Worm (Caenorhabditis elegans): ENCODE measurements around the gene rpn-13.

The rpn-13 gene

ce11 chrIII:6373850-6374474 is 32.2 kb upstream of the rpn-13 start (continued):
- TF ChIP-seq tra-1 (GFP tag; IDR thresholded peaks at IDR 0.05) (peak; percentile 51; the same call in 1 of the 2 replicates), ctbp-1 (GFP tag; IDR thresholded peaks at IDR 0.05) (peak; percentile 59; the same call in 1 of the 2 replicates), daf-16 (GFP tag; optimal IDR thresholded peaks at IDR 0.05) (no peak), daf-16 (tag; optimal IDR thresholded peaks at IDR 0.05) (peak; percentile 16), Y48G9A.11 (GFP tag; IDR thresholded peaks at IDR 0.05) (peak; percentile 81), lin-38 (GFP tag; IDR thresholded peaks at IDR 0.05) (peak; percentile 71), mep-1 (tag; optimal IDR thresholded peaks at IDR 0.05) (peak; percentile 33), nhr-76 (tag; optimal IDR thresholded peaks at IDR 0.05) (no peak), Y105C5A.15 (GFP tag; IDR thresholded peaks at IDR 0.05) (peak; percentile 61; the same call in 1 of the 2 replicates), F49E8.2 (tag; optimal IDR thresholded peaks at IDR 0.05; ENCODE audit: borderline replicate concordance) (peak; percentile 94), lsy-2 (tag; optimal IDR thresholded peaks at IDR 0.05) (peak in 1 of 2 experiments; percentile 7), nhr-28 (tag; optimal IDR thresholded peaks at IDR 0.05) (no peak)

ce11 chrIII:6368524-6368923 is 26.8 kb upstream of the rpn-13 start:
- TF ChIP-seq F49E8.2 (tag; optimal IDR thresholded peaks at IDR 0.05; ENCODE audit: borderline replicate concordance) (no peak), unc-62 (GFP tag; optimal IDR thresholded peaks at IDR 0.05 in 1 of 2) (peak in 1 of 2 experiments; percentile 97), unc-62 (tag; optimal IDR thresholded peaks at IDR 0.05) (no peak)

ce11 chrIII:6367712-6368111 is 26.0 kb upstream of the rpn-13 start, which contains the start of the genes C56G2.15 and thoc-2:
Gene C56G2.15, minus strand, starts transcription at chrIII:6367899.
Gene thoc-2, plus strand, starts transcription at chrIII:6368042.
- TF ChIP-seq dmd-6 (GFP tag; IDR thresholded peaks at IDR 0.05) (no peak), lsy-2 (tag; optimal IDR thresholded peaks at IDR 0.05) (peak in 1 of 2 experiments; percentile 68), nhr-102 (tag; optimal IDR thresholded peaks at IDR 0.05) (no peak), ces-1 (GFP tag; optimal IDR thresholded peaks at IDR 0.05) (no peak), ctbp-1 (GFP tag; IDR thresholded peaks at IDR 0.05) (no peak), snpc-1.2 (GFP tag; IDR thresholded peaks at IDR 0.05) (no peak), madf-5 (GFP tag; IDR thresholded peaks at IDR 0.05) (no peak), F37D6.2 (tag; optimal IDR thresholded peaks at IDR 0.05) (no peak), lir-3 (tag; optimal IDR thresholded peaks at IDR 0.05) (no peak), daf-16 (GFP tag; optimal IDR thresholded peaks at IDR 0.05) (no peak), daf-16 (tag; optimal IDR thresholded peaks at IDR 0.05) (peak; percentile 8), daf-12 (tag; optimal IDR thresholded peaks at IDR 0.05) (no peak), F26F4.8 (GFP tag; conservative IDR thresholded peaks at IDR 0.05) (no peak), F44E2.7 (GFP tag; IDR thresholded peaks at IDR 0.05) (no peak), mep-1 (tag; optimal IDR thresholded peaks at IDR 0.05) (peak; percentile 33), zip-11 (GFP tag; IDR thresholded peaks at IDR 0.05) (no peak), T20F7.1 (GFP tag; optimal IDR thresholded peaks at IDR 0.05) (no peak), zip-2 (tag; optimal IDR thresholded peaks at IDR 0.05) (no peak), pqm-1 (tag; optimal IDR thresholded peaks at IDR 0.05) (no peak), unc-39 (tag; optimal IDR thresholded peaks at IDR 0.05) (no peak), sdz-12 (GFP tag; optimal IDR thresholded peaks at IDR 0.05) (no peak), Y48G9A.11 (GFP tag; IDR thresholded peaks at IDR 0.05) (no peak), lin-29 (GFP tag; IDR thresholded peaks at IDR 0.05) (no peak), mes-2 (tag; optimal IDR thresholded peaks at IDR 0.05; ENCODE audit: poor library complexity, severe bottlenecking) (peak; percentile 75), F49E8.2 (tag; optimal IDR thresholded peaks at IDR 0.05; ENCODE audit: borderline replicate concordance) (no peak), nhr-41 (GFP tag; IDR thresholded peaks at IDR 0.05) (no peak), hmg-1.1 (GFP tag; IDR thresholded peaks at IDR 0.05) (no peak), ceh-62 (tag; optimal IDR thresholded peaks at IDR 0.05) (no peak), unc-130 (GFP tag; optimal IDR thresholded peaks at IDR 0.05) (no peak), hif-1 (tag; optimal IDR thresholded peaks at IDR 0.05) (peak in 1 of 2 experiments; percentile 7), set-16 (GFP tag; IDR thresholded peaks at IDR 0.05) (no peak), snpc-4 (tag; optimal IDR thresholded peaks at IDR 0.05) (no peak), nhr-111 (GFP tag; optimal IDR thresholded peaks at IDR 0.05) (no peak), lin-39 (tag; optimal IDR thresholded peaks at IDR 0.05) (no peak)
